Worm (Caenorhabditis elegans): Measurements from ENCODE around the gene F09C8.2.
A peak's percentile ranks its signal among the peaks of the same experiment; 100 is the strongest.

ce11 chrX:16130213-16130612 lies 16.6 kb downstream of the F09C8.2 start:
- no peak for TF ChIP-seq egl-27 (tag; optimal IDR thresholded peaks at IDR 0.05)
- TF ChIP-seq zag-1 (tag; optimal IDR thresholded peaks at IDR 0.05), result no peak
- no peak for TF ChIP-seq snpc-4 (tag; optimal IDR thresholded peaks at IDR 0.05)
- no peak for TF ChIP-seq lsy-2 (tag; optimal IDR thresholded peaks at IDR 0.05)
- TF ChIP-seq nhr-11 (tag; optimal IDR thresholded peaks at IDR 0.05), result no peak
- TF ChIP-seq ZK546.5 (tag; optimal IDR thresholded peaks at IDR 0.05), result no peak
- TF ChIP-seq pqm-1 (tag; optimal IDR thresholded peaks at IDR 0.05), result peak; percentile 68
- no peak for TF ChIP-seq R02D3.7 (tag; optimal IDR thresholded peaks at IDR 0.05)
- TF ChIP-seq nhr-102 (tag; optimal IDR thresholded peaks at IDR 0.05), result no peak
- TF ChIP-seq T20F7.1 (GFP tag; optimal IDR thresholded peaks at IDR 0.05), result no peak
